Fruit fly (Drosophila melanogaster) Kc167 (cell line): Measurements from ENCODE around the gene mgl.

Source experiments
- Myc ChIP-seq: fragments of >200 bp; optimal IDR thresholded peaks from 2 replicates; lab custom pipeline; 2017; ENCODE audit warnings: missing external identifiers
- Sin3A ChIP-seq: fragments of >200 bp; optimal IDR thresholded peaks from 2 replicates; lab custom pipeline; 2018; ENCODE audit warnings: missing external identifiers
- h ChIP-seq: fragments of >200 bp; optimal IDR thresholded peaks from 3 replicates; lab custom pipeline; 2018; ENCODE audit warnings: missing external identifiers
- insv ChIP-seq: fragments of >200 bp; optimal IDR thresholded peaks from 3 replicates; lab custom pipeline; 2018; ENCODE audit warnings: missing external identifiers
- psq ChIP-seq: fragments of >200 bp; optimal IDR thresholded peaks from 2 replicates; lab custom pipeline; 2017; ENCODE audit warnings: missing external identifiers
- ttk ChIP-seq: sonication (Bioruptor generic); optimal IDR thresholded peaks from 2 replicates; lab custom pipeline; 2017; ENCODE audit warnings: missing external identifiers

Gene mgl

DNA sequence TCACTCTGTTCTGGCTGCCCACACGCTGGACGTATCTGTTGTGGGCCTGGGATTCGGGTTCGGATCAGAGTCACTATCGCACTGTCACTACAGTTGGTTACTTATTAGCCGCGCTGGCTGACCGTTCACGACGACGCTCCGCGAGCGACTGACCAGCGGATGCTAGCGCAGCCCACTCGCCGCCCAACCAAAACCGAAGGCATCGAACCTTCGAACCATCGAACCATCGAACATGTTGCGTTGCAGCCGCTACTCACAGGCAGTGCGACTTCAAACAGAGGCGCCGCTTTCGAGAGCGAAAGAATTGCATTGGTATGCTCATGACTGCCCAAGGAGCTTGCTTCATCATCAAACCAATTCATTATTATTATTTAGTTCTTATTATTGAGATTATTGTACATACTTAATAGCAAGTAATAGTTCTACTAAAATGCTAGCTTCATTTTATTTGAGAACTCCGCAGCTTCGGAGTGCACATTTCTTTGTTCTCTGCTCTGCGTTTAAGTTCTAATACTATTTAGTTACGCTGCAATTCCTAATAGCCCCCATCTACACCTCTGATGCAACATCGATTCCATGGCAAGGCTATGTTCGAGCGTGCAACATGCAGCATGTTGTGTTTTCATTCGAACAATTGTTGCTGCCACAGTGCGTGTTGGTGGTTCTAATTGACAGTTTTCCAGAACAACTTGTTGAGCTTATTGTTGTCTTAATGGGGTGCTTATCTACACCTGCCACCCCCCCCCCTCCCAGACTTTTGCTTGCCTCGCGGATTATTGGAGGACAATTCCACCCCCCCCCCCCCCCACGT lies at the start of gene mgl:
Gene mgl, minus strand, starts transcription at position 136 of the 811 bp plus-strand sequence.
- TF ChIP-seq ttk (no peak), psq (lab: Kevin White, UChicago) (no peak), Sin3A (lab: Kevin White, UChicago) (no peak), Myc (no peak), insv (lab: Kevin White, UChicago) (no peak), h (no peak)

DNA sequence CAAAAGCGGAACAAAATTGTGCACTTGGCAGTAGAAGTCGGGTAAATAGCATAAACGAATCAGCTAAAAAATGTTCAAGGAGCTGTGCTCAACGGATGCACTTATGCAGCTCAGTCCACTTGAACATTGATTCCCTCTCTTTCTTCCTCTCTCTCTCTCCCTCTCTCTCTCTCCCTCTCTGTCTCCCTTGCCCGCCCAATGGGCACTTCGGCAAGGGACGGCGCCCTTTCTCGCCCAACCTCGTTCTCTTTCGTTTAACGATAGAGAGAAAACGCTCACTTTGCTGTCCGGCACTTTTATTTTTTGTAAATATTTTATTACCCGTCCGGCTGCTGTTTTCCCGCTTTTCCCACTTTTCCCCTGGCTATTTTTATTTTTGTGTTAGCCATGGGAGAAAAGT lies 44.5 kb upstream of the mgl start:
- TF ChIP-seq Sin3A (lab: Kevin White, UChicago), result no peak
- no peak for TF ChIP-seq insv (lab: Kevin White, UChicago)
- TF ChIP-seq h, result no peak
- TF ChIP-seq Myc, result no peak
- TF ChIP-seq ttk, result no peak
- TF ChIP-seq psq (lab: Kevin White, UChicago), result no peak

DNA sequence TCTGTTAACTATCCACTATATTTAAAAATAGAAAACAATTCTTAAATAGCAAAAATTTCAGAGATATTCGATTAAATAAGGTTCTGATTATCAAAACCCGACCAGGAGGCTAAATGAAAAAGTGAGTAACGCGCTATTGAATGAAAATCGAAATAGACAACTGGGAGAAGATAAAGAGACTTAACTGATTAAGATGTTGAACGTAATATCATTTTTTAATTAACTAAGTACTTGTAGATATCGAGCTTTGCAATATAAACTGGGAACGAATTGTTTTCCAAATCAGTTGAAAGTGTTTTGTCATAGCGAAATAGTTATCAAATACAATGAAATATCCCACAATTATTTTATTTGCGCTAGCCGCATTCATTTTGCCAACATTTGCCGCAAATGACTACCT lies 33.6 kb upstream of the mgl start, which contains the start of gene CG34026:
Gene CG34026, plus strand, starts transcription at position 301 of the 400 bp plus-strand sequence.
- TF ChIP-seq Myc (no peak), h (no peak), Sin3A (lab: Kevin White, UChicago) (no peak), insv (lab: Kevin White, UChicago) (no peak), ttk (no peak), psq (lab: Kevin White, UChicago) (no peak)

- no peak for TF ChIP-seq psq (lab: Kevin White, UChicago)
- TF ChIP-seq Myc, result no peak
- no peak for TF ChIP-seq h
Measured at dm6 chrX:9532453-9532852, 32.5 kb upstream of the mgl start.

DNA sequence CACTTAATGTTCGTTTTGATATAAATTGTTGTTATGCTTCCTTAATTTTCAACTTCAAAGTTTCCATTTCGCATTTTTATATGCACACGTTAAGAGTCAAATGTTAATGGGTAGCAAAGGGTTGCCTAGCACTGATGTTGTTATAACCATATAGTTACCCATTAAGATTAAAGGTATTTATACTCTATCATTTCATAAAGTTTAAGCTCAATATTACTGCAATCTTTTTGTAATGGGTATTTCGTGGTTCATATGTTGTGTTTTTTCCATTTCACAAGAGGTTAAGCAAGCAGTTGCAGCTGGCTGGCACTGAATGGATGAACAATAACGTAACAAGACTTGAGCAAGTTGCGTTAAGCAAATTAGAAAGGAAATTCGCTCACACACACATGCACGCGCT lies 31.9 kb upstream of the mgl start:
- TF ChIP-seq h (no peak), Sin3A (lab: Kevin White, UChicago) (no peak), psq (lab: Kevin White, UChicago) (no peak), ttk (no peak), insv (lab: Kevin White, UChicago) (no peak), Myc (no peak)

- no peak for TF ChIP-seq Sin3A (lab: Kevin White, UChicago)
- no peak for TF ChIP-seq h
- TF ChIP-seq insv (lab: Kevin White, UChicago), result no peak
- TF ChIP-seq ttk, result no peak
- TF ChIP-seq Myc, result no peak
- no peak for TF ChIP-seq psq (lab: Kevin White, UChicago)
Measured at dm6 chrX:9523543-9523942, 23.6 kb upstream of the mgl start.

- TF ChIP-seq insv (lab: Kevin White, UChicago) (no peak), psq (lab: Kevin White, UChicago) (no peak), ttk (no peak), Myc (no peak), h (no peak), Sin3A (lab: Kevin White, UChicago) (no peak)
Measured at dm6 chrX:9520175-9520574, 20.2 kb upstream of the mgl start.

dm6 chrX:9511224-9511623 lies 11.3 kb upstream of the mgl start, which contains the start of gene CG34028:
TSS of gene CG34028 (plus strand) at chrX:9511524.
- TF ChIP-seq Myc (no peak), Sin3A (lab: Kevin White, UChicago) (no peak), ttk (no peak), h (no peak), insv (lab: Kevin White, UChicago) (no peak), psq (lab: Kevin White, UChicago) (no peak)

DNA sequence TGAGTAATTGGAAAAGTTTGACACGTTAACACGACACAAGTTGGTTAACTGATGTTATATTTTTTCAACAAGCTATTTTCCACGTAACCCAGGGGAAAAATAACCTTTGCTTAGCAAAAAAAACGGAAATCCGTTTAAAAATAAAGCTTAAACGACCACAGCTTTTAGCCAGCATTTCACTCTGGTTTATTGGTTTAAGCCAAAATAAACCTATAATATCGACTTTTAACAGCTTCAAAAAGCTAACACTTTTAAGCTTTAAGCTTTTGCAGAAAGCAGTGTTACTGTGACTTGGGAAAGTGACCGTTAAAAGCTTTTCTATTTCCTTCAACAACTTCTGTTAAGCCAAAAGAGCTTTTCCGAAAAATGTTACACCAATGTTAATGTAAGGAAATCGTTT lies 2.4 kb upstream of the mgl start:
- TF ChIP-seq ttk (no peak), insv (lab: Kevin White, UChicago) (no peak), psq (lab: Kevin White, UChicago) (no peak), h (no peak), Myc (no peak), Sin3A (lab: Kevin White, UChicago) (no peak)

- TF ChIP-seq insv (lab: Kevin White, UChicago) (no peak), ttk (no peak), Sin3A (lab: Kevin White, UChicago) (no peak), Myc (no peak), psq (lab: Kevin White, UChicago) (no peak), h (no peak)
Measured at dm6 chrX:9500805-9501281, 914 bp upstream of the mgl start.

DNA sequence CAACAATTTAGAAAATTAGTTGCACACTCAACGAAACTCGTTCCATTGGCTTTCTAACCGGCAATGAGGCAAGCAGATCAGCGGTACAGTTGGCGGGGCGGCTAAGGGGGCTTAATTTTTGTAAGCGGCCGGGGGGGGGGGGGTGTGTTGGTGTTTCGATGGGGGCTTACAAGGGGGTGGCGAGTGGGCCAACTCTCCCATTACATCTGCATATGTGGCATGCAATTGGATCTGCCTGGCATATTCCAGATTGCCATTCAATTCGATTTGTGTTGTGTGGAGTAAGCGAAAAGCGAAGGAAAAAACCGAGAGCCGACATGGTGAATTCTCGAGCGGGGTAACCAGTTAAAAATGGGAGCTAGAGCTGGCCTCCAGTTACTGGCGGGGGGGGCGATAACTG lies 1.8 kb downstream of the mgl start:
- TF ChIP-seq Sin3A (lab: Kevin White, UChicago) (no peak), h (no peak), insv (lab: Kevin White, UChicago) (no peak), Myc (no peak)

DNA sequence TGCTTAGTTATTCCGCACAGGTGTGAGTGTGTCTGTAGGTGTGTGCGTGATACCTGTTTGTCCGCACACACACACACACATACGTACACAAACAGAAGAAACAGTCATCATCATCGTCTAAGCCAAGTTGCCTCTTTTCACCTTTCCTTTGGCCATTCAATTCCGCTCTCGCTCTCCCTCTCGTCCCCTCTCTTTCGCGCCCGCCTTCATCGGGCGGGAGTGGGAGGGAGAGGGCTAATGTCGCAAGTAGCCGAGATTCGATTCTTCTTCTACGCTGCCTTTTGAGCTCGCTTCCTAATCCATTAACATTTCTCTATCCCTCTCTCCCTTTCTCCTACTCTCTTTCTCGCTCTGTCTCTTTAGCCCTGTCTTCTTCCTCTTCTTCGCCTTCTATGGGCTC lies 2.8 kb downstream of the mgl start:
- TF ChIP-seq insv (lab: Kevin White, UChicago), result no peak
- TF ChIP-seq Myc, result no peak
- no peak for TF ChIP-seq h
- TF ChIP-seq Sin3A (lab: Kevin White, UChicago), result no peak
- no peak for TF ChIP-seq ttk
- no peak for TF ChIP-seq psq (lab: Kevin White, UChicago)

- TF ChIP-seq psq (lab: Kevin White, UChicago) (no peak), insv (lab: Kevin White, UChicago) (no peak), Myc (no peak), ttk (no peak), h (no peak), Sin3A (lab: Kevin White, UChicago) (no peak)
Measured at dm6 chrX:9495945-9496445, 3.9 kb downstream of the mgl start.
